Fruit fly (Drosophila melanogaster) whole organism, embryonic: ENCODE measurements around the gene CG7551.
A peak's percentile ranks its signal among the peaks of the same experiment; 100 is the strongest.

ENCODE experiments used
- Asciz ChIP-seq: fragments of 200-800 bp; sonication (Bioruptor generic); optimal IDR thresholded peaks from 2 replicates; lab custom pipeline; 2017; ENCODE audit warnings: missing biosample characterization, mild to moderate bottlenecking, missing genetic modification characterization, missing genetic modification reagents
- Awh ChIP-seq: fragments of 200-800 bp; sonication (Bioruptor generic); IDR thresholded peaks from 2 replicates; pipeline ENCODE4, ENCODE4 v1.3.6; 2022; ENCODE audit warnings: missing biosample characterization, missing genetic modification characterization
- CG10147 ChIP-seq: fragments of 200-800 bp; sonication (Bioruptor generic); optimal IDR thresholded peaks from 2 replicates; lab custom pipeline; 2019; ENCODE audit warnings: missing biosample characterization, mild to moderate bottlenecking, missing genetic modification characterization, moderate library complexity
- CG1024 ChIP-seq: fragments of 200-800 bp; sonication (Bioruptor generic); IDR thresholded peaks from 2 replicates; pipeline ENCODE4 v1.3.6; 2022; ENCODE audit warnings: missing biosample characterization, missing genetic modification characterization
- CG10543 ChIP-seq: fragments of 200-800 bp; sonication (Bioruptor generic); optimal IDR thresholded peaks from 3 replicates; lab custom pipeline; 2017; ENCODE audit warnings: missing biosample characterization, mild to moderate bottlenecking, missing genetic modification characterization, moderate library complexity
- CG11504 ChIP-seq: fragments of 200-800 bp; sonication (Bioruptor generic); optimal IDR thresholded peaks from 3 replicates; lab custom pipeline; 2019; ENCODE audit warnings: missing biosample characterization, mild to moderate bottlenecking, missing genetic modification characterization, moderate library complexity
- CG12071 ChIP-seq: fragments of 200-800 bp; sonication (Bioruptor generic); optimal IDR thresholded peaks from 3 replicates; lab custom pipeline; 2018; ENCODE audit warnings: missing biosample characterization, mild to moderate bottlenecking, missing genetic modification characterization
- CG14050 ChIP-seq: fragments of 200-800 bp; sonication (Bioruptor generic); IDR thresholded peaks from 3 replicates; pipeline ENCODE4 v1.3.6; 2022; ENCODE audit warnings: missing biosample characterization, missing genetic modification characterization
- CG14667 ChIP-seq: fragments of 200-800 bp; sonication (Bioruptor generic); IDR thresholded peaks from 2 replicates; pipeline ENCODE4 v1.3.6; 2022; ENCODE audit warnings: missing biosample characterization, missing genetic modification characterization
- CG18476 ChIP-seq: fragments of 200-800 bp; sonication (Bioruptor generic); optimal IDR thresholded peaks from 2 replicates; lab custom pipeline; 2016; ENCODE audit warnings: missing biosample characterization, mild to moderate bottlenecking, missing genetic modification characterization
- CG2199 ChIP-seq: fragments of 200-800 bp; sonication (Bioruptor generic); IDR thresholded peaks from 3 replicates; pipeline ENCODE4 v1.3.6; 2022; ENCODE audit warnings: missing biosample characterization, missing genetic modification characterization
- CG30431 ChIP-seq: fragments of 200-800 bp; sonication (Bioruptor generic); optimal IDR thresholded peaks from 2 replicates; lab custom pipeline; 2017; ENCODE audit warnings: missing biosample characterization, missing genetic modification characterization
- CG31388 ChIP-seq: fragments of 200-800 bp; sonication (Bioruptor generic); optimal IDR thresholded peaks from 2 replicates; lab custom pipeline; 2016; ENCODE audit warnings: missing biosample characterization, missing genetic modification characterization
- CG42726 ChIP-seq: fragments of 200-800 bp; sonication (Bioruptor generic); IDR thresholded peaks from 2 replicates; pipeline ENCODE4 v1.3.6; 2022; ENCODE audit warnings: missing biosample characterization, missing genetic modification characterization; ENCODE audit not compliant: partially characterized antibody
- CG8281 ChIP-seq: fragments of 200-800 bp; sonication (Bioruptor generic); optimal IDR thresholded peaks from 2 replicates; lab custom pipeline; 2018; ENCODE audit warnings: missing biosample characterization, mild to moderate bottlenecking, missing genetic modification characterization, moderate library complexity
- CG8290 ChIP-seq, 3 experiments: fragments of 200-800 bp; sonication (Bioruptor generic); optimal IDR thresholded peaks; 2 replicates each; lab custom pipeline; 2016 to 2019; ENCODE audit warnings: missing biosample characterization in 3 of 3, missing genetic modification characterization in 3 of 3, mild to moderate bottlenecking in 2 of 3, moderate library complexity in 1 of 3
- CG9876 ChIP-seq: fragments of 200-800 bp; sonication (Bioruptor generic); optimal IDR thresholded peaks from 2 replicates; lab custom pipeline; 2016; ENCODE audit warnings: missing biosample characterization, missing genetic modification characterization
- Chrac-16 ChIP-seq: fragments of 200-800 bp; sonication (Bioruptor generic); optimal IDR thresholded peaks from 3 replicates; lab custom pipeline; 2016; ENCODE audit warnings: missing biosample characterization, missing genetic modification characterization
- Dp ChIP-seq: fragments of 200-800 bp; sonication (Bioruptor generic); optimal IDR thresholded peaks from 2 replicates; lab custom pipeline; 2018; ENCODE audit warnings: missing biosample characterization, mild to moderate bottlenecking, missing genetic modification characterization, moderate library complexity
- Eip74EF ChIP-seq, 2 experiments: fragments of 200-800 bp in 1 of 2; fragments of >200 bp in 1 of 2; sonication (Bioruptor generic) in 1 of 2; optimal IDR thresholded peaks; 2 replicates each; lab custom pipeline; 2017 to 2019; ENCODE audit warnings: missing biosample characterization in 2 of 2, missing genetic modification characterization in 2 of 2, mild to moderate bottlenecking in 1 of 2, moderate library complexity in 1 of 2
- HLH4C ChIP-seq: fragments of 200-800 bp; sonication (Bioruptor generic); IDR thresholded peaks from 3 replicates; pipeline ENCODE4 v1.3.6; 2022; ENCODE audit warnings: missing biosample characterization, missing genetic modification characterization; ENCODE audit not compliant: partially characterized antibody
- HLHmδ ChIP-seq: fragments of 200-800 bp; sonication (Bioruptor generic); optimal IDR thresholded peaks from 2 replicates; lab custom pipeline; 2018; ENCODE audit warnings: missing biosample characterization, mild to moderate bottlenecking, missing genetic modification characterization, moderate library complexity
- Hr39 ChIP-seq: fragments of >200 bp; optimal IDR thresholded peaks from 2 replicates; lab custom pipeline; 2017
- Max ChIP-seq: fragments of 200-800 bp; sonication (Bioruptor generic); optimal IDR thresholded peaks from 2 replicates; lab custom pipeline; 2016; ENCODE audit warnings: missing biosample characterization, mild to moderate bottlenecking, missing genetic modification characterization
- Med ChIP-seq: fragments of 200-800 bp; sonication (Bioruptor generic); peaks from one replicate; lab custom pipeline; 2016; ENCODE audit warnings: missing biosample characterization, missing genetic modification characterization, mild to moderate bottlenecking, inconsistent platforms, moderate library complexity
- Poxn ChIP-seq: fragments of 200-800 bp; sonication (Bioruptor generic); IDR thresholded peaks from 2 replicates; pipeline ENCODE4 v1.3.6; 2022; ENCODE audit warnings: missing biosample characterization, missing genetic modification characterization
- Ptx1 ChIP-seq: fragments of 200-800 bp; sonication (Bioruptor generic); IDR thresholded peaks from 2 replicates; pipeline ENCODE4 v1.3.6; 2022; ENCODE audit warnings: missing biosample characterization, missing genetic modification characterization
- Sox102F ChIP-seq: fragments of 200-800 bp; sonication (Bioruptor generic); optimal IDR thresholded peaks from 2 replicates; lab custom pipeline; 2018; ENCODE audit warnings: missing biosample characterization, mild to moderate bottlenecking, missing genetic modification characterization, moderate library complexity
- Spps ChIP-seq: fragments of 200-800 bp; sonication (Bioruptor generic); optimal IDR thresholded peaks from 2 replicates; lab custom pipeline; 2018; ENCODE audit warnings: missing biosample characterization, mild to moderate bottlenecking, missing genetic modification characterization
- Vsx1 ChIP-seq: fragments of 200-800 bp; sonication (Bioruptor generic); optimal IDR thresholded peaks from 2 replicates; lab custom pipeline; 2017; ENCODE audit warnings: missing biosample characterization, mild to moderate bottlenecking, missing genetic modification characterization, missing genetic modification reagents
- chif ChIP-seq, 2 experiments: fragments of 200-800 bp; sonication (Bioruptor generic); optimal IDR thresholded peaks; 3 replicates each; lab custom pipeline; 2016; ENCODE audit warnings: missing biosample characterization in 2 of 2, missing genetic modification characterization in 2 of 2
- danr ChIP-seq: fragments of 200-800 bp; sonication (Bioruptor generic); IDR thresholded peaks from 2 replicates; pipeline ENCODE4 v1.3.6; 2022; ENCODE audit warnings: missing biosample characterization, missing genetic modification characterization
- dimm ChIP-seq: fragments of 200-800 bp; sonication (Bioruptor generic); IDR thresholded peaks from 2 replicates; pipeline ENCODE4 v1.3.6; 2022; ENCODE audit warnings: missing biosample characterization, missing genetic modification characterization
- en ChIP-seq: fragments of 200-800 bp; sonication (Bioruptor generic); optimal IDR thresholded peaks from 2 replicates; lab custom pipeline; 2016; ENCODE audit warnings: missing biosample characterization, missing genetic modification characterization
- gt ChIP-seq: fragments of 200-800 bp; sonication (Bioruptor generic); IDR thresholded peaks from 2 replicates; pipeline ENCODE4 v1.3.6; 2022; ENCODE audit warnings: missing biosample characterization, missing genetic modification characterization
- ind ChIP-seq: fragments of 200-800 bp; sonication (Bioruptor generic); optimal IDR thresholded peaks from 3 replicates; lab custom pipeline; 2016; ENCODE audit warnings: missing biosample characterization, missing genetic modification characterization
- jumu ChIP-seq: fragments of 200-800 bp; sonication (Bioruptor generic); optimal IDR thresholded peaks from 3 replicates; lab custom pipeline; 2016; ENCODE audit warnings: missing biosample characterization, missing genetic modification characterization
- lmd ChIP-seq: fragments of 200-800 bp; sonication (Bioruptor generic); IDR thresholded peaks from 2 replicates; pipeline ENCODE4 v1.3.6; 2022; ENCODE audit warnings: missing biosample characterization, missing genetic modification characterization
- lov ChIP-seq, 2 experiments: fragments of 200-800 bp in 1 of 2; fragments of >200 bp in 1 of 2; sonication (Bioruptor generic) in 1 of 2; IDR thresholded peaks in 1 of 2; optimal IDR thresholded peaks in 1 of 2; 2 replicates in 1 of 2; 3 replicates in 1 of 2; pipeline versions ENCODE4 v1.3.6 to Lab custom; 2017 to 2022; ENCODE audit warnings: missing biosample characterization in 1 of 2, missing genetic modification characterization in 1 of 2
- phol ChIP-seq: fragments of 200-800 bp; sonication (Bioruptor generic); optimal IDR thresholded peaks from 3 replicates; lab custom pipeline; 2018; ENCODE audit warnings: missing biosample characterization, mild to moderate bottlenecking, missing genetic modification characterization, moderate library complexity
- repo ChIP-seq: fragments of 200-800 bp; sonication (Bioruptor generic); optimal IDR thresholded peaks from 2 replicates; lab custom pipeline; 2016; ENCODE audit warnings: missing biosample characterization, missing genetic modification characterization
- rib ChIP-seq: fragments of 200-800 bp; sonication (Bioruptor generic); IDR thresholded peaks from 2 replicates; pipeline ENCODE4 v1.3.6; 2022; ENCODE audit warnings: missing biosample characterization, missing genetic modification characterization
- so ChIP-seq: fragments of 200-800 bp; sonication (Bioruptor generic); IDR thresholded peaks from 3 replicates; pipeline ENCODE4 v1.3.6; 2022; ENCODE audit warnings: missing biosample characterization, missing genetic modification characterization
- tgo ChIP-seq: fragments of 200-800 bp; sonication (Bioruptor generic); IDR thresholded peaks from 3 replicates; pipeline ENCODE4 v1.3.6; 2022; ENCODE audit warnings: missing biosample characterization, missing genetic modification characterization
- trem ChIP-seq: fragments of 200-800 bp; optimal IDR thresholded peaks from 3 replicates; lab custom pipeline; 2019; ENCODE audit warnings: missing biosample characterization, mild to moderate bottlenecking, missing genetic modification characterization, moderate library complexity
- vvl ChIP-seq: fragments of 200-800 bp; sonication (Bioruptor generic); IDR thresholded peaks from 2 replicates; pipeline ENCODE4 v1.3.6; 2022; ENCODE audit warnings: missing biosample characterization, missing genetic modification characterization
- wdn ChIP-seq: fragments of 200-800 bp; sonication (Bioruptor generic); IDR thresholded peaks from 2 replicates; pipeline ENCODE4 v1.3.6; 2022; ENCODE audit warnings: missing biosample characterization, missing genetic modification characterization
- wor ChIP-seq: fragments of 200-800 bp; sonication (Bioruptor generic); IDR thresholded peaks from 2 replicates; pipeline ENCODE4 v1.3.6; 2022; ENCODE audit warnings: missing biosample characterization, missing genetic modification characterization
- zf30C ChIP-seq: fragments of 200-800 bp; sonication (Bioruptor generic); optimal IDR thresholded peaks from 3 replicates; lab custom pipeline; 2018; ENCODE audit warnings: missing biosample characterization, mild to moderate bottlenecking, missing genetic modification characterization

CG7551 gene

DNA sequence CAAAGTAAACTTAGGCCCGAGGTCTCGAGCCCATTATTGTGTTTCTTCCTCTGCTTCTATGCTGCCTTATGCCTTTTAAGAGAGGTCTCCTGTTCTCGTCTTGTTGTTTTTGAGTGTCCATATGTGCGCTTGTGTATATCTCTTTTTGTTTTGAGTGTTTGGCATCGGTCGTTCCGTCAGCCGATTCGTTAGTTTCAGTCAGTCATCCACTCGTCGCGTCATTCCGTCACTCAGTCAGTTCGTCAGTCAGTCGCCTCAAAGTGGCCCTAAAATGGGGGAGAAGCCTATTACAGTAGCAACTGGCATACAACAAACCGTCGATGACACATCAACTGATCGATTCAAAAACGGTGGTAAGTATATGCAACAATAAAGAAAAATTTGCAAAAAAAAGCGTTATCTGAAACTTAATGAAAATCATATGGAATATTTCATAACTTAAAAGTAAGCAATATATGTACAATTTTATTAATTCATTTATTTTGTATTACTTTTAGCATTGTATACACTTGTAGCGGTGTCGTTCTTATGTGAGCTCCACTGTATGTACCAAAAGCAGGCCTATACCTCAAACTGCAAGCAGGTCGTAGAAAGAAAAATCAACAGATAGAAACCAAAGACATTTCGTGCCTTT lies 40.1 kb upstream of the CG7551 start (continued):
- TF ChIP-seq Sox102F (GFP tag; lab: Kevin White, UChicago) (peak; percentile 95), en (peak; percentile 84), Chrac-16 (GFP tag; lab: Kevin White, UChicago) (peak; percentile 90), CG31388 (GFP tag; lab: Kevin White, UChicago) (peak; percentile 80), CG14667 (peak; percentile 91), Eip74EF (GFP tag; optimal IDR thresholded peaks at IDR 0.05; lab: Kevin White, UChicago) (peak in 1 of 2 experiments; percentile 93), Dp (GFP tag; lab: Kevin White, UChicago) (peak; percentile 6), so (GFP tag; lab: Robert Waterston, UW) (peak; percentile 97), CG11504 (tag; lab: Kevin White, UChicago) (peak; percentile 96), jumu (GFP tag; lab: Kevin White, UChicago) (peak; percentile 76), phol (tag; lab: Kevin White, UChicago) (peak; percentile 98), CG8281 (tag; lab: Kevin White, UChicago) (peak; percentile 99), zf30C (no peak), Vsx1 (GFP tag; lab: Kevin White, UChicago) (peak; percentile 89), chif (GFP tag; optimal IDR thresholded peaks at IDR 0.05; lab: Kevin White, UChicago) (peak; percentile 80 to 93), wdn (GFP tag; lab: Robert Waterston, UW) (peak; percentile 79), danr (GFP tag; lab: Robert Waterston, UW) (peak; percentile 96), HLHmδ (GFP tag; lab: Kevin White, UChicago) (peak; percentile 10), Poxn (GFP tag; lab: Robert Waterston, UW) (peak; percentile 63; the same call in 1 of the 2 replicates), CG10147 (GFP tag; lab: Kevin White, UChicago) (peak; percentile 89), lmd (GFP tag; lab: Robert Waterston, UW) (peak; percentile 97), CG2199 (GFP tag; lab: Robert Waterston, UW) (peak; percentile 84), rib (GFP tag; lab: Robert Waterston, UW) (peak; percentile 83), CG12071 (GFP tag; lab: Kevin White, UChicago) (peak; percentile 84), Ptx1 (GFP tag; lab: Robert Waterston, UW) (peak; percentile 98), trem (tag; lab: Kevin White, UChicago) (peak; percentile 94), tgo (GFP tag; lab: Robert Waterston, UW) (peak; percentile 96), ind (peak; percentile 92), Med (peak; percentile 99), Asciz (GFP tag; lab: Kevin White, UChicago) (peak; percentile 94), dimm (GFP tag; lab: Robert Waterston, UW) (peak; percentile 96), vvl (GFP tag; lab: Robert Waterston, UW) (peak; percentile 96), gt (peak; percentile 82; the same call in 1 of the 2 replicates), CG9876 (GFP tag; lab: Kevin White, UChicago) (peak; percentile 85), repo (peak; percentile 66), Awh (GFP tag; lab: Robert Waterston, UW) (peak; percentile 88), CG14050 (GFP tag; lab: Robert Waterston, UW) (peak; percentile 97), Spps (peak; percentile 94), CG42726 (GFP tag; lab: Robert Waterston, UW) (no peak), CG10543 (GFP tag; lab: Kevin White, UChicago) (peak; percentile 72), CG1024 (GFP tag; lab: Robert Waterston, UW) (peak; percentile 90), CG8290 (GFP tag; optimal IDR thresholded peaks at IDR 0.05; lab: Kevin White, UChicago) (peak; percentile 86), CG8290 (tag; optimal IDR thresholded peaks at IDR 0.05; lab: Kevin White, UChicago) (peak; percentile 84 to 93), CG30431 (GFP tag; lab: Kevin White, UChicago) (peak; percentile 94), lov (optimal IDR thresholded peaks at IDR 0.05; lab: Kevin White, UChicago) (peak; percentile 38), lov (GFP tag; IDR thresholded peaks at IDR 0.05; lab: Robert Waterston, UW) (peak; percentile 67; the same call in 1 of the 3 replicates), Max (peak; percentile 89), wor (peak; percentile 97), CG18476 (GFP tag; lab: Kevin White, UChicago) (peak; percentile 89), Hr39 (lab: Kevin White, UChicago) (no peak), HLH4C (no peak)
